Fruit fly (Drosophila melanogaster) whole organism, wandering third instar larva: Measurements from ENCODE around the gene CG3588.

Experiments
- Abd-B ChIP-seq: fragments of >200 bp; optimal IDR thresholded peaks from 2 replicates; lab custom pipeline; 2017; ENCODE audit warnings: missing biosample characterization, missing genetic modification characterization
- CG32264 ChIP-seq: fragments of 200-800 bp; sonication (Bioruptor generic); optimal IDR thresholded peaks from 2 replicates; lab custom pipeline; 2016; ENCODE audit warnings: missing biosample characterization, missing genetic modification characterization
- CG9705 ChIP-seq: fragments of 200-800 bp; sonication (Bioruptor generic); optimal IDR thresholded peaks from 2 replicates; lab custom pipeline; 2018; ENCODE audit warnings: missing biosample characterization, mild to moderate bottlenecking, missing genetic modification characterization
- CrebA ChIP-seq: fragments of 200-800 bp; sonication (Bioruptor generic); optimal IDR thresholded peaks from 2 replicates; lab custom pipeline; 2016; ENCODE audit warnings: missing biosample characterization, mild to moderate bottlenecking, missing genetic modification characterization, borderline replicate concordance
- Dfd ChIP-seq: fragments of >200 bp; optimal IDR thresholded peaks from 2 replicates; lab custom pipeline; 2017; ENCODE audit warnings: missing biosample characterization, missing genetic modification characterization
- Dif ChIP-seq: fragments of 200-275, 200-300 bp; sonication (Bioruptor generic); optimal IDR thresholded peaks from 2 replicates; lab custom pipeline; 2018; ENCODE audit warnings: missing biosample characterization, missing genetic modification characterization; ENCODE audit not compliant: partially characterized antibody
- HLH106 ChIP-seq: fragments of 200-800 bp; optimal IDR thresholded peaks from 3 replicates; lab custom pipeline; 2019; ENCODE audit warnings: missing biosample characterization, mild to moderate bottlenecking, missing genetic modification characterization, moderate library complexity
- Hr78 ChIP-seq: fragments of >200 bp; optimal IDR thresholded peaks from 2 replicates; lab custom pipeline; 2017; ENCODE audit warnings: missing biosample characterization, missing genetic modification characterization
- Hr83 ChIP-seq: fragments of 200-300 bp; sonication (Bioruptor generic); optimal IDR thresholded peaks from 2 replicates; lab custom pipeline; 2016; ENCODE audit warnings: missing biosample characterization, mild to moderate bottlenecking, missing genetic modification characterization, moderate library complexity; ENCODE audit not compliant: poor library complexity, severe bottlenecking
- Myc ChIP-seq: fragments of >200 bp; optimal IDR thresholded peaks from 2 replicates; lab custom pipeline; 2017
- Rel ChIP-seq, 2 experiments: fragments of 200-800 bp; sonication (Bioruptor generic) in 1 of 2; optimal IDR thresholded peaks; 2 replicates in 1 of 2; 3 replicates in 1 of 2; lab custom pipeline; 2016 to 2019; ENCODE audit warnings: mild to moderate bottlenecking in 2 of 2, missing biosample characterization in 2 of 2, missing genetic modification characterization in 2 of 2, moderate library complexity in 1 of 2
- Sp1 ChIP-seq: fragments of 200-800 bp; sonication (Bioruptor generic); optimal IDR thresholded peaks from 3 replicates; lab custom pipeline; 2019; ENCODE audit warnings: missing biosample characterization, mild to moderate bottlenecking, missing genetic modification characterization, moderate library complexity
- Vsx2 ChIP-seq: fragments of 200-300, 225-300 bp; sonication (Bioruptor generic); optimal IDR thresholded peaks from 2 replicates; lab custom pipeline; 2018; ENCODE audit warnings: missing biosample characterization, missing genetic modification characterization; ENCODE audit not compliant: partially characterized antibody
- br ChIP-seq: fragments of 200-800 bp; sonication (Bioruptor generic); optimal IDR thresholded peaks from 2 replicates; lab custom pipeline; 2016; ENCODE audit warnings: missing biosample characterization, missing genetic modification characterization
- ey ChIP-seq: fragments of 200-800 bp; sonication (Bioruptor generic); optimal IDR thresholded peaks from 2 replicates; lab custom pipeline; 2016; ENCODE audit warnings: missing biosample characterization, missing genetic modification characterization
- fru ChIP-seq: fragments of 200-800 bp; sonication (Bioruptor generic); optimal IDR thresholded peaks from 3 replicates; lab custom pipeline; 2016; ENCODE audit warnings: missing biosample characterization, mild to moderate bottlenecking, missing genetic modification characterization
- h ChIP-seq: fragments of 200-800 bp; sonication (Bioruptor generic); optimal IDR thresholded peaks from 3 replicates; lab custom pipeline; 2016; ENCODE audit warnings: missing biosample characterization, mild to moderate bottlenecking, missing genetic modification characterization
- jim ChIP-seq: fragments of 175-275, 200-325 bp; sonication (Bioruptor generic); optimal IDR thresholded peaks from 2 replicates; lab custom pipeline; 2016; ENCODE audit warnings: missing biosample characterization, mild to moderate bottlenecking, missing genetic modification characterization
- lola ChIP-seq: fragments of >200 bp; optimal IDR thresholded peaks from 2 replicates; lab custom pipeline; 2017; ENCODE audit warnings: missing biosample characterization, missing genetic modification characterization
- pan ChIP-seq: fragments of >200 bp; optimal IDR thresholded peaks from 2 replicates; lab custom pipeline; 2017
- psq ChIP-seq: fragments of 200-800 bp; sonication (Bioruptor generic); optimal IDR thresholded peaks from 3 replicates; lab custom pipeline; 2017; ENCODE audit warnings: missing biosample characterization, mild to moderate bottlenecking, missing genetic modification characterization, moderate library complexity
- rgr ChIP-seq: fragments of 200-800 bp; sonication (Bioruptor generic); optimal IDR thresholded peaks from 3 replicates; lab custom pipeline; 2016; ENCODE audit warnings: missing biosample characterization, mild to moderate bottlenecking, missing genetic modification characterization
- sage ChIP-seq: fragments of 200-800 bp; sonication (Bioruptor generic); optimal IDR thresholded peaks from 2 replicates; lab custom pipeline; 2016; ENCODE audit warnings: missing biosample characterization, mild to moderate bottlenecking, missing genetic modification characterization
- woc ChIP-seq: sonication (Bioruptor generic); optimal IDR thresholded peaks from 2 replicates; lab custom pipeline; 2016; ENCODE audit warnings: missing biosample characterization, mild to moderate bottlenecking, missing genetic modification characterization

Gene CG3588

DNA sequence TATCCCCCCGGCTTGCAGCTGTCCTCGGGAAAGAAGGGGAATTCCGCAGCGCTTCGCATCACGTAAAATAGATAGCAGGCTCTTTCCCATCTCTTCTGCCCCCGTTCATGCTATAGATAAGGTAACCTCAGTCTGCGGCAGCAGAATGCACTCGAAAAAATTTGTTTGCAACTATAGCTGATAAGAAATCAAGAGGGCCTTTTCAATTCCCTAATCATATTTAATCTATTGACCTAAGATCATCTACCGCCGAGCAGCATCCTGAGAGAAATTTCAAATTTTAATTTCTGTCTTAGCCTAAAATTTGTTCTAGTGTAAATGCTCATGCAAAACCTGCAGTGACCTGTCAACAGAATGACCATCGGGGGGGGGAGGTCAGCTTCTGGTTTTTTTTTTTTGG, 37.1 kb downstream of the CG3588 start:
- TF ChIP-seq Vsx2 (GFP tag; lab: Kevin White, UChicago) (no peak), fru (GFP tag; lab: Kevin White, UChicago) (peak; percentile 5), HLH106 (tag; lab: Kevin White, UChicago) (no peak), pan (lab: Kevin White, UChicago) (no peak), CG32264 (GFP tag; lab: Kevin White, UChicago) (no peak)

DNA sequence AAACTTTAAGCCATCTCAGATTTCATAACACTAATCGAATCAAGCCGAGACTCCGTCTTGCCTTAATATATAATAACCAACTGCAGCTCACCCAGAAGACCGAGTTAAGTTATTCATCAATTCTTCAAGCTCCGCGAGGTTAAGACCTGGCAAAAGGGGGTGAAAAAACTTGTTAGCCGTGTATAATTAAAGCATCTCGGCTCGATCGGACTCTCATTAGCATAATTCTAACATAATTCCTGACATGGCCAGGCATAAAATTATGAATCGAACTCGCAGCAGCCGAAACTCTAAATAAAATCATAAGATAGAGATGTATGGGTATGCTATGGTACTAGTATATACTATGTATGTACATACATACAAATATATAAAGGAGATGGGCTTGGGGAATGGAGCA, 43.6 kb downstream of the CG3588 start:
- TF ChIP-seq rgr: no peak
- TF ChIP-seq Dfd (GFP tag; lab: Kevin White, UChicago): no peak
- TF ChIP-seq CG9705: no peak
- TF ChIP-seq Hr78 (GFP tag; lab: Kevin White, UChicago): no peak
- no peak for TF ChIP-seq CrebA (GFP tag; lab: Kevin White, UChicago)
- no peak for TF ChIP-seq psq (GFP tag; lab: Kevin White, UChicago)
- TF ChIP-seq, all 38 proteins: peak for 0

DNA sequence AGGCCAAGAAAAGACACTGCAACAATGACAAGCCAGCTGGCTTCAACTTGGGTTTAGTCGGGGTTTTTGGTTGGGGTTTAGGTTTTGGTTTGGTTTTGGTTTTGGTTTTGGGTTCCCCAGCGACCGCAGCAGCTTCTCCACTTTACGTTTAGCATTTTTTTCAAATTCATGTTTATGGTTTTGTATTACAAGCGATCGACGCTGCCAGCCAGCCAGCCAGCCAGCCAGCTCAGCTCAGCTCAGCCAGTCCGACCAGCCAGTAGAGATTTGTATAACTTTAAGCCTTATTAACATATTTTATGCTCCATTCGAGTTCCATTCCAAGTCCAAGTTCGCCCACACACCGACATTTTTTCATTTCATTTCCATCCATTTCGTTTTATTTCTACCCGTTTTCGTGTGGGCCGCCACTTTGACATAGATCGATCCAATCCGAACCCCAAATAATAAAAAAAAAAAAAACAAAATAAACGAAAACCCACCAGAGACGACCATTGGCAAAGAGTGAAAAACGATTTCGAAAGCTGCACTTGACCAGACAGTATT, 44.3 kb downstream of the CG3588 start:
- no peak for TF ChIP-seq HLH106 (tag; lab: Kevin White, UChicago)
- TF ChIP-seq sage (GFP tag; lab: Kevin White, UChicago): no peak
- TF ChIP-seq woc (GFP tag; lab: Kevin White, UChicago): no peak
- no peak for TF ChIP-seq Dif (GFP tag; lab: Kevin White, UChicago)
- no peak for TF ChIP-seq lola (GFP tag; lab: Kevin White, UChicago)
- TF ChIP-seq Rel (GFP tag; optimal IDR thresholded peaks at IDR 0.05; lab: Kevin White, UChicago): no peak
- TF ChIP-seq Rel (tag; optimal IDR thresholded peaks at IDR 0.05; lab: Kevin White, UChicago): no peak
- TF ChIP-seq rgr: no peak
- TF ChIP-seq CrebA (GFP tag; lab: Kevin White, UChicago): no peak
- no peak for TF ChIP-seq Abd-B (GFP tag; lab: Kevin White, UChicago)
- TF ChIP-seq ey (GFP tag; lab: Kevin White, UChicago): no peak
- TF ChIP-seq pan (lab: Kevin White, UChicago): no peak
- no peak for TF ChIP-seq CG9705

DNA sequence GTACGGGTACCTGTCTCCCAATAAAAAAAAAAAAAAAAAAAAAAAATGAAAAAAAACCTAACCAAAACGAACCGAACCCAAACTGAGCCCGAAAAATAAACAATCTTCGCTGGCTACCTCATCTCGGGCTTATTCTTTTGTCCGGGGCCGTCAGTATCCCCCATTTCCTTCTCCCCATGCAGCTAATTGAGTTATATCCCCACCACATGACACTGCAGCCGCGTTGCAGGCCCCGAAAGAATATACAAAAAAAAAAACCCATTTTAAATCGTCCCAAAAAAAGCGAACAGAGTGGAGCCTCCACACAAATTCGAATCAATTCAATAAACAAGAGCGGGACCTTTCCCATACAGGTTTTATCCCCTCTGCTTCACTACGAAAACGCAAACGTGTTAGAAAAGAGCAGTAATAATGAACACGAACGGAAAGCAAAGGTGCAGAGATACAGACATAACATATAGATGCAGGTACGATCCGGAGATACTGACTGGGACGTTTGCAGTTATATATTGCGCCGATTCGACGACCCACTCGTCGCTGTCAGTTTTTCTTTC, 45.2 kb downstream of the CG3588 start:
- TF ChIP-seq h (GFP tag; lab: Kevin White, UChicago): peak; percentile 3
- peak; percentile 50 for TF ChIP-seq psq (GFP tag; lab: Kevin White, UChicago)
- TF ChIP-seq Sp1 (GFP tag; lab: Kevin White, UChicago): peak; percentile 27
- no peak for TF ChIP-seq Abd-B (GFP tag; lab: Kevin White, UChicago)
- TF ChIP-seq jim (GFP tag; lab: Kevin White, UChicago): peak; percentile 55
- no peak for TF ChIP-seq Hr83
- peak; percentile 11 for TF ChIP-seq br (GFP tag; lab: Kevin White, UChicago)
- TF ChIP-seq Vsx2 (GFP tag; lab: Kevin White, UChicago): peak; percentile 65
- peak; percentile 1 for TF ChIP-seq fru (GFP tag; lab: Kevin White, UChicago)

DNA sequence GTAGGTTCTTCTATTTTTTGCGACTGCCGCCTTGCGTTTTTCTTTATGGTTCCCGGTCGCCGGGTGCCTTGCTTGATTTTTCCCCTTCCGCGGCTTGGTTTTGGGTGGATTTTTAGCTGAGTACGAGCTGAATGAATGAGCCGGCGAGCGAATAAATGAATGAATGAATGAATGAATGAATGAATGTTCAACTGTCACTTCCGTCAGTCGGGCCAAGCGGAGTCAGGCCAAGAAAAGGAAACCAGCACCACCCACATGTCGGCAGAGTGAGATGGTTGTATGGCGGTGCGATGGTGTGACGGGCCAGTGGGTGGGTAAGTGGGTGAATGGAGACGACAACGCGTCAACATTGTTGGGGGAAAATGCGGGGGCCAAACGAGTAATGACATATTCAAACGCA, 49.5 kb downstream of the CG3588 start:
- TF ChIP-seq Myc (lab: Kevin White, UChicago) (no peak), jim (GFP tag; lab: Kevin White, UChicago) (no peak)

DNA sequence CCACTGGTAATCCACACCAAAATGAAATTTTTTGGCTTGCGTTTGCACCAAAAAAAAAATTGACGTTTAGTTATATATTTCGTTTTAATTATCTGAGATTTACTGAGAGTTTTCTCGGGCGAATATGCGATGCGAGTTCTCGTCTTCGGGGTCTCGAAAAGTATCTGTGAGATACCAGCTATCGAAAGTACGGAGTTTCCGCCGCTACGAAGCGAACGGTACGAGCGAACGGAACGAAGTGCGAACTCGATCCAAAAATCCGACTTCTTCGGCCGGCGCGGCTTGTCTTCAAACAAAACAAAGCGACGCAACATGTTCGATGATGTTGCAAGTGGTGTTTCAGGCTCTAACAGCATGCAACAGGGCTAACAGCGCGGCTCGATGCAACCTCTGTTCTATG, 54.0 kb downstream of the CG3588 start, which contains the start of gene rst:
Gene rst, minus strand, starts transcription at position 242 of the 400 bp plus-strand sequence.
- TF ChIP-seq jim (GFP tag; lab: Kevin White, UChicago) (no peak), Vsx2 (GFP tag; lab: Kevin White, UChicago) (no peak), h (GFP tag; lab: Kevin White, UChicago) (no peak), sage (GFP tag; lab: Kevin White, UChicago) (no peak), CG32264 (GFP tag; lab: Kevin White, UChicago) (no peak), ey (GFP tag; lab: Kevin White, UChicago) (no peak), pan (lab: Kevin White, UChicago) (no peak)
